Worm (Caenorhabditis elegans) whole organism, late embryonic: ENCODE measurements around the gene ZK1058.9.

Experiments used
- C08G9.2 ChIP-seq: sonication (generic microtip); optimal IDR thresholded peaks from 2 replicates; lab custom pipeline; 2016; ENCODE audit warnings: mild to moderate bottlenecking, missing genetic modification characterization, moderate library complexity, missing compliant biosample characterization
- F13H6.1 ChIP-seq: sonication (generic microtip); optimal IDR thresholded peaks from 2 replicates; lab custom pipeline; 2016; ENCODE audit warnings: missing genetic modification characterization, missing compliant biosample characterization
- ceh-18 ChIP-seq: sonication (generic microtip); optimal IDR thresholded peaks from 2 replicates; lab custom pipeline; 2016; ENCODE audit warnings: missing genetic modification characterization, missing compliant biosample characterization
- ceh-30 ChIP-seq: fragments of 150-350 bp; optimal IDR thresholded peaks from 2 replicates; lab custom pipeline; 2014; ENCODE audit warnings: missing biosample characterization, missing genetic modification characterization
- dmd-4 ChIP-seq: sonication (generic microtip); optimal IDR thresholded peaks from 2 replicates; lab custom pipeline; 2016; ENCODE audit warnings: borderline replicate concordance, missing genetic modification characterization, missing compliant biosample characterization
- pha-4 ChIP-seq: fragments of 150-350 bp; optimal IDR thresholded peaks from 2 replicates; lab custom pipeline; 2018; ENCODE audit warnings: missing biosample characterization, missing genetic modification reagents, missing genetic modification characterization
- unc-3 ChIP-seq, 2 experiments: fragments of 200-800 bp in 1 of 2; sonication (Bioruptor generic) in 1 of 2; sonication (generic microtip) in 1 of 2; conservative IDR thresholded peaks in 1 of 2; optimal IDR thresholded peaks in 1 of 2; 2 replicates each; pipeline versions ENCODE4 v1.3.6 to Lab custom; 2016 to 2022; ENCODE audit warnings: missing compliant biosample characterization in 2 of 2, missing genetic modification characterization in 2 of 2, missing genetic modification reagents in 1 of 2

- TF ChIP-seq C08G9.2 (no peak), pha-4 (tag; lab: Kevin White, UChicago) (no peak), F13H6.1 (no peak), ceh-30 (no peak), unc-3 (GFP tag; conservative IDR thresholded peaks at IDR 0.05; lab: Robert Waterston, UW) (no peak), unc-3 (tag; optimal IDR thresholded peaks at IDR 0.05; lab: Kevin White, UChicago) (no peak), ceh-18 (peak; percentile 30), dmd-4 (tag; lab: Kevin White, UChicago) (no peak)
Measured at ce11 chrIII:3953235-3953634, 27.2 kb upstream of the ZK1058.9 start.
